Worm (Caenorhabditis elegans): Measurements from ENCODE around the gene F39B3.7.
"Not testable (repeated sequence)": the region's sequence is repeated elsewhere in the genome, so short reads cannot be mapped to it uniquely, and the experiment has no call there.

DNA sequence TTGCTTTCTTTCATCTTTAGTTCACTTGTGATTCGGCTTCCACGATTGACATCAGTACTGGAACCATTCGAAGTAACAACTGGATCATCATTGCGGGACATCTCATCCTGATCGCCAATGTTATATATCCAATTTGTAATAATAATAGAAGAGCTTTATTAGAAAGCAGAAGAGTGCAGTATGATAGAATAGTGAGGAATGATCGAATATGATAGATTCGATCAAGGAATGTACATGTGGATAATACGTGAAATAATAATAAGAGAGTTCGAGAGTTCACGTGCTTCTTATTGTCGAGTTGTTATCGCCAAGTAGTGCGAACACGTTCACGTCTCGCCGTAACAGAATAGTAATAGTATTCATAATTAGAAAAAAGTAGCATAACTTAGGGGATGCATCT lies 11.7 kb upstream of the F39B3.7 start, which contains the start of gene F39B3.3:
- TF ChIP-seq ztf-6 (GFP tag; IDR thresholded peaks at IDR 0.05); snpc-4 (GFP tag; optimal IDR thresholded peaks at IDR 0.05); snpc-4 (tag; optimal IDR thresholded peaks at IDR 0.05): not testable (repeated sequence)

All from whole organism, young adult.